ENCODE assay signal across 5 worm cellular contexts in the genomic region with DNA sequence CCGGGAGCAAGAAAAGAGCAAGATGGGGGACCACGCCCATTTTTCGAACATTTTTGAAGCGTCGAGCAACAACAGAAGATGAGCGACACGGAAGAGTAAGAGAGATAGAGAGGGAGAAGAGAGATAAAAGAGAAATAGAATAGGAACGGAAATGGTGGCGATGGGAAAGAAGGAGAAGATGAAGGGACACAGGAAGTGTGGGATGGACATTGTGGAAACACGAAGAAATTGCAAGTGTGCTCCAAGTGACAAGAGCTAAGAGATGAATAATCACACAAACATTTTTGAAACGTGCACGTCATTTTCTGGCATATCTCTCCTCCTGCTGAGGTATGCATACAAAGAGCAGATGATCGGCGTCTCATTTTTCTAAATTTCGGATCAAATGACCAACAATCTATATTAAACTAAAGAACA.
TF ChIP-seq lines count a peak whose summit lies in the region.

No protein-coding gene starts in this region.

TF ChIP-seq in whole organism, L1 larva, 84 proteins besides CTCF, POLR2A, EP300 and RAD21 (continued from another document and continues in another):
- TF ChIP-seq pqm-1 (tag; optimal IDR thresholded peaks at IDR 0.05; lab: Kevin White, UChicago) (no peak), ceh-90 (tag; optimal IDR thresholded peaks at IDR 0.05; lab: Kevin White, UChicago) (no peak), nhr-77 (tag; optimal IDR thresholded peaks at IDR 0.05; lab: Kevin White, UChicago) (no peak), jun-1 (tag; optimal IDR thresholded peaks at IDR 0.05; lab: Kevin White, UChicago) (no peak), nhr-71 (tag; optimal IDR thresholded peaks at IDR 0.05; lab: Kevin White, UChicago) (peak; percentile 33), lsy-2 (tag; optimal IDR thresholded peaks at IDR 0.05; lab: Kevin White, UChicago) (peak in 1 of 2 experiments; percentile 40), grh-1 (GFP tag; IDR thresholded peaks at IDR 0.05; lab: Robert Waterston, UW) (no peak), ceh-82 (tag; optimal IDR thresholded peaks at IDR 0.05; lab: Kevin White, UChicago) (peak in 1 of 3 experiments; percentile 22), nhr-19 (GFP tag; conservative IDR thresholded peaks at IDR 0.05; lab: Robert Waterston, UW) (no peak), vab-15 (tag; optimal IDR thresholded peaks at IDR 0.05; lab: Kevin White, UChicago) (no peak), nhr-76 (tag; optimal IDR thresholded peaks at IDR 0.05; lab: Kevin White, UChicago) (no peak), snpc-4 (tag; optimal IDR thresholded peaks at IDR 0.05; lab: Kevin White, UChicago) (peak; percentile 8), lin-13 (GFP tag; optimal IDR thresholded peaks at IDR 0.05; lab: Kevin White, UChicago) (no peak), nhr-90 (tag; optimal IDR thresholded peaks at IDR 0.05; lab: Kevin White, UChicago; ENCODE audit: poor library complexity) (no peak), fos-1 (tag; optimal IDR thresholded peaks at IDR 0.05; lab: Kevin White, UChicago) (no peak), efl-3 (GFP tag; optimal IDR thresholded peaks at IDR 0.05; lab: Kevin White, UChicago) (no peak), aha-1 (tag; optimal IDR thresholded peaks at IDR 0.05; lab: Kevin White, UChicago) (no peak), zag-1 (tag; optimal IDR thresholded peaks at IDR 0.05; lab: Kevin White, UChicago) (no peak), nhr-12 (tag; optimal IDR thresholded peaks at IDR 0.05; lab: Kevin White, UChicago) (no peak), nhr-20 (tag; optimal IDR thresholded peaks at IDR 0.05; lab: Kevin White, UChicago) (no peak), elt-2 (tag; optimal IDR thresholded peaks at IDR 0.05; lab: Kevin White, UChicago) (no peak), nhr-237 (tag; optimal IDR thresholded peaks at IDR 0.05; lab: Kevin White, UChicago) (no peak), sox-4 (tag; optimal IDR thresholded peaks at IDR 0.05; lab: Kevin White, UChicago) (no peak), ztf-4 (tag; optimal IDR thresholded peaks at IDR 0.05; lab: Kevin White, UChicago) (no peak), hlh-17 (GFP tag; optimal IDR thresholded peaks at IDR 0.05; lab: Kevin White, UChicago; ENCODE audit: borderline replicate concordance) (no peak), Y116A8C.19 (tag; optimal IDR thresholded peaks at IDR 0.05; lab: Kevin White, UChicago; ENCODE audit: borderline replicate concordance) (no peak)

TF ChIP-seq in whole organism, L2 larva, 48 proteins besides CTCF, POLR2A, EP300 and RAD21 (continued from another document and continues in another):
- TF ChIP-seq mab-5 (tag; optimal IDR thresholded peaks at IDR 0.05; lab: Kevin White, UChicago) (no peak), nhr-237 (tag; optimal IDR thresholded peaks at IDR 0.05; lab: Kevin White, UChicago) (no peak), gmeb-1 (tag; optimal IDR thresholded peaks at IDR 0.05; lab: Kevin White, UChicago) (no peak), snpc-4 (tag; optimal IDR thresholded peaks at IDR 0.05; lab: Kevin White, UChicago) (peak; percentile 29), nhr-21 (tag; optimal IDR thresholded peaks at IDR 0.05; lab: Kevin White, UChicago) (no peak), sma-9 (GFP tag; optimal IDR thresholded peaks at IDR 0.05; lab: Kevin White, UChicago) (peak; percentile 84), sma-9 (tag; optimal IDR thresholded peaks at IDR 0.05; lab: Kevin White, UChicago) (no peak), lin-13 (GFP tag; optimal IDR thresholded peaks at IDR 0.05; lab: Kevin White, UChicago) (peak; percentile 19), ceh-16 (tag; optimal IDR thresholded peaks at IDR 0.05; lab: Kevin White, UChicago) (no peak), lin-11 (tag; optimal IDR thresholded peaks at IDR 0.05; lab: Kevin White, UChicago) (no peak), nhr-23 (tag; optimal IDR thresholded peaks at IDR 0.05; lab: Kevin White, UChicago) (no peak), zag-1 (tag; optimal IDR thresholded peaks at IDR 0.05; lab: Kevin White, UChicago) (peak; percentile 15), fos-1 (tag; optimal IDR thresholded peaks at IDR 0.05; lab: Kevin White, UChicago) (no peak), lin-39 (tag; optimal IDR thresholded peaks at IDR 0.05; lab: Kevin White, UChicago) (no peak), ceh-82 (tag; optimal IDR thresholded peaks at IDR 0.05; lab: Kevin White, UChicago) (no peak), mbf-1 (tag; optimal IDR thresholded peaks at IDR 0.05; lab: Kevin White, UChicago) (no peak), ztf-1 (GFP tag; conservative IDR thresholded peaks at IDR 0.05; lab: Robert Waterston, UW) (no peak), unc-62 (GFP tag; optimal IDR thresholded peaks at IDR 0.05; lab: Kevin White, UChicago) (no peak), sma-3 (GFP tag; optimal IDR thresholded peaks at IDR 0.05; lab: Kevin White, UChicago) (no peak), C34F6.9 (tag; optimal IDR thresholded peaks at IDR 0.05; lab: Kevin White, UChicago) (peak; percentile 69), dmd-4 (tag; optimal IDR thresholded peaks at IDR 0.05; lab: Kevin White, UChicago) (no peak), nhr-11 (tag; optimal IDR thresholded peaks at IDR 0.05; lab: Kevin White, UChicago) (no peak), lsy-2 (tag; optimal IDR thresholded peaks at IDR 0.05; lab: Kevin White, UChicago) (peak in 1 of 2 experiments; percentile 58), nhr-129 (tag; optimal IDR thresholded peaks at IDR 0.05; lab: Kevin White, UChicago) (peak; percentile 38), mdl-1 (tag; optimal IDR thresholded peaks at IDR 0.05; lab: Kevin White, UChicago) (peak in 1 of 2 experiments; percentile 64), aly-2 (tag; optimal IDR thresholded peaks at IDR 0.05; lab: Kevin White, UChicago) (no peak), unc-55 (GFP tag; optimal IDR thresholded peaks at IDR 0.05; lab: Kevin White, UChicago) (peak; percentile 52)

TF ChIP-seq in whole organism, L3 larva, 47 proteins besides CTCF, POLR2A, EP300 and RAD21 (continued from another document):
- TF ChIP-seq nfya-1 (tag; optimal IDR thresholded peaks at IDR 0.05; lab: Kevin White, UChicago; ENCODE audit: insufficient read depth) (peak; percentile 70), ZK546.5 (tag; optimal IDR thresholded peaks at IDR 0.05; lab: Kevin White, UChicago) (no peak), fkh-2 (tag; optimal IDR thresholded peaks at IDR 0.05; lab: Kevin White, UChicago) (no peak), nhr-28 (tag; optimal IDR thresholded peaks at IDR 0.05; lab: Kevin White, UChicago) (no peak), lin-39 (tag; optimal IDR thresholded peaks at IDR 0.05; lab: Kevin White, UChicago) (peak; percentile 73), mdl-1 (tag; optimal IDR thresholded peaks at IDR 0.05; lab: Kevin White, UChicago) (no peak), egl-5 (tag; optimal IDR thresholded peaks at IDR 0.05; lab: Kevin White, UChicago) (peak; percentile 27), pha-4 (tag; optimal IDR thresholded peaks at IDR 0.05; lab: Kevin White, UChicago) (no peak), egl-27 (tag; optimal IDR thresholded peaks at IDR 0.05; lab: Kevin White, UChicago) (no peak), fkh-10 (GFP tag; optimal IDR thresholded peaks at IDR 0.05; lab: Kevin White, UChicago) (no peak), ceh-28 (tag; optimal IDR thresholded peaks at IDR 0.05; lab: Kevin White, UChicago) (no peak), nhr-11 (tag; optimal IDR thresholded peaks at IDR 0.05; lab: Kevin White, UChicago) (no peak)

TF ChIP-seq in whole organism, L4 larva, 104 proteins besides CTCF, POLR2A, EP300 and RAD21 (continued from another document and continues in another):
- peak; percentile 56 for TF ChIP-seq hlh-11 (tag; optimal IDR thresholded peaks at IDR 0.05; lab: Kevin White, UChicago)
- TF ChIP-seq mxl-3 (GFP tag; optimal IDR thresholded peaks at IDR 0.05; lab: Kevin White, UChicago): no peak
- no peak for TF ChIP-seq tra-1 (GFP tag; IDR thresholded peaks at IDR 0.05; lab: Robert Waterston, UW)
- no peak for TF ChIP-seq daf-12 (tag; optimal IDR thresholded peaks at IDR 0.05; lab: Kevin White, UChicago)
- peak; percentile 12 to 42 for TF ChIP-seq lsy-2 (tag; optimal IDR thresholded peaks at IDR 0.05; lab: Kevin White, UChicago)
- no peak for TF ChIP-seq zag-1 (tag; optimal IDR thresholded peaks at IDR 0.05; lab: Kevin White, UChicago)
- no peak for TF ChIP-seq nhr-41 (GFP tag; IDR thresholded peaks at IDR 0.05; lab: Robert Waterston, UW)
- TF ChIP-seq ZK337.2 (GFP tag; IDR thresholded peaks at IDR 0.05; lab: Robert Waterston, UW): no peak
- 0 out of 2 replicates have a peak, but pooled peaks have one; percentile 8 for TF ChIP-seq dmd-6 (GFP tag; IDR thresholded peaks at IDR 0.05; lab: Robert Waterston, UW)
- TF ChIP-seq daf-16 (GFP tag; optimal IDR thresholded peaks at IDR 0.05; lab: Kevin White, UChicago): peak in 1 of 2 experiments; percentile 27
- no peak for TF ChIP-seq daf-16 (tag; optimal IDR thresholded peaks at IDR 0.05; lab: Kevin White, UChicago)
- no peak for TF ChIP-seq arid-1 (GFP tag; conservative IDR thresholded peaks at IDR 0.05; lab: Robert Waterston, UW)
- no peak for TF ChIP-seq nhr-48 (tag; optimal IDR thresholded peaks at IDR 0.05; lab: Kevin White, UChicago)
- TF ChIP-seq set-16 (GFP tag; IDR thresholded peaks at IDR 0.05; lab: Robert Waterston, UW): no peak
- no peak for TF ChIP-seq nhr-76 (tag; optimal IDR thresholded peaks at IDR 0.05; lab: Kevin White, UChicago)
- no peak for TF ChIP-seq T26A8.4 (GFP tag; IDR thresholded peaks at IDR 0.05; lab: Robert Waterston, UW)
- no peak for TF ChIP-seq R02D3.7 (tag; optimal IDR thresholded peaks at IDR 0.05; lab: Kevin White, UChicago)
- TF ChIP-seq dve-1 (tag; optimal IDR thresholded peaks at IDR 0.05; lab: Kevin White, UChicago; ENCODE audit: insufficient read depth): no peak
- TF ChIP-seq F37D6.2 (tag; optimal IDR thresholded peaks at IDR 0.05; lab: Kevin White, UChicago): no peak
- no peak for TF ChIP-seq egl-27 (tag; optimal IDR thresholded peaks at IDR 0.05; lab: Kevin White, UChicago)
- no peak for TF ChIP-seq ztf-7 (tag; optimal IDR thresholded peaks at IDR 0.05; lab: Kevin White, UChicago)
- TF ChIP-seq lir-3 (tag; optimal IDR thresholded peaks at IDR 0.05; lab: Kevin White, UChicago): no peak
- no peak for TF ChIP-seq saeg-2 (GFP tag; IDR thresholded peaks at IDR 0.05; lab: Robert Waterston, UW)
- TF ChIP-seq madf-9 (GFP tag; conservative IDR thresholded peaks at IDR 0.05; lab: Robert Waterston, UW): no peak
- TF ChIP-seq snpc-1.2 (GFP tag; IDR thresholded peaks at IDR 0.05; lab: Robert Waterston, UW): no peak
- TF ChIP-seq lin-13 (GFP tag; optimal IDR thresholded peaks at IDR 0.05; lab: Kevin White, UChicago): no peak
- TF ChIP-seq Y5F2A.4 (GFP tag; optimal IDR thresholded peaks at IDR 0.05; lab: Kevin White, UChicago): no peak
- TF ChIP-seq zfp-2 (tag; optimal IDR thresholded peaks at IDR 0.05; lab: Kevin White, UChicago): no peak
- no peak for TF ChIP-seq ceh-32 (tag; optimal IDR thresholded peaks at IDR 0.05; lab: Kevin White, UChicago; ENCODE audit: poor library complexity)
- TF ChIP-seq ceh-44 (GFP tag; IDR thresholded peaks at IDR 0.05; lab: Robert Waterston, UW): no peak
- no peak for TF ChIP-seq dmd-8 (GFP tag; IDR thresholded peaks at IDR 0.05; lab: Robert Waterston, UW)
- TF ChIP-seq unc-62 (GFP tag; optimal IDR thresholded peaks at IDR 0.05 in 1 of 2; lab: Kevin White, UChicago): peak in 1 of 2 experiments; percentile 99
- TF ChIP-seq unc-62 (tag; optimal IDR thresholded peaks at IDR 0.05; lab: Kevin White, UChicago): no peak
- no peak for TF ChIP-seq spr-1 (tag; optimal IDR thresholded peaks at IDR 0.05; lab: Kevin White, UChicago)
- no peak for TF ChIP-seq D1046.2 (GFP tag; IDR thresholded peaks at IDR 0.05; lab: Robert Waterston, UW)
- no peak for TF ChIP-seq dpl-1 (GFP tag; optimal IDR thresholded peaks at IDR 0.05; lab: Kevin White, UChicago)
- TF ChIP-seq hlh-30 (tag; optimal IDR thresholded peaks at IDR 0.05; lab: Kevin White, UChicago; ENCODE audit: insufficient read depth): peak; percentile 40

TF ChIP-seq in whole organism, late embryonic, 69 proteins besides CTCF, POLR2A, EP300 and RAD21 (continued from another document):
- TF ChIP-seq che-1 (tag; optimal IDR thresholded peaks at IDR 0.05; lab: Kevin White, UChicago) (no peak), ceh-34 (tag; optimal IDR thresholded peaks at IDR 0.05; lab: Kevin White, UChicago) (peak; percentile 70), elt-2 (tag; optimal IDR thresholded peaks at IDR 0.05; lab: Kevin White, UChicago) (no peak), pag-3 (tag; optimal IDR thresholded peaks at IDR 0.05; lab: Kevin White, UChicago; ENCODE audit: borderline replicate concordance) (no peak), fkh-10 (GFP tag; optimal IDR thresholded peaks at IDR 0.05; lab: Kevin White, UChicago) (no peak), ref-2 (tag; optimal IDR thresholded peaks at IDR 0.05; lab: Kevin White, UChicago) (no peak), fax-1 (tag; optimal IDR thresholded peaks at IDR 0.05; lab: Kevin White, UChicago) (no peak), hlh-13 (GFP tag; optimal IDR thresholded peaks at IDR 0.05; lab: Kevin White, UChicago) (no peak), ceh-30 (tag; optimal IDR thresholded peaks at IDR 0.05; lab: Kevin White, UChicago) (no peak), nhr-232 (tag; optimal IDR thresholded peaks at IDR 0.05; lab: Kevin White, UChicago) (no peak), ceh-31 (tag; optimal IDR thresholded peaks at IDR 0.05; lab: Kevin White, UChicago) (peak; percentile 30), ahr-1 (tag; optimal IDR thresholded peaks at IDR 0.05; lab: Kevin White, UChicago) (no peak), ceh-48 (tag; optimal IDR thresholded peaks at IDR 0.05; lab: Kevin White, UChicago) (no peak), lin-11 (tag; optimal IDR thresholded peaks at IDR 0.05; lab: Kevin White, UChicago) (no peak), hlh-30 (tag; optimal IDR thresholded peaks at IDR 0.05; lab: Kevin White, UChicago; ENCODE audit: insufficient read depth) (no peak), unc-55 (GFP tag; optimal IDR thresholded peaks at IDR 0.05; lab: Kevin White, UChicago) (peak; percentile 68), fkh-6 (tag; optimal IDR thresholded peaks at IDR 0.05; lab: Kevin White, UChicago) (no peak), nfya-1 (tag; optimal IDR thresholded peaks at IDR 0.05; lab: Kevin White, UChicago) (peak; percentile 10), ceh-6 (GFP tag; optimal IDR thresholded peaks at IDR 0.05; lab: Kevin White, UChicago) (no peak), sox-2 (GFP tag; IDR thresholded peaks at IDR 0.05; lab: Robert Waterston, UW) (no peak), ceh-14 (tag; optimal IDR thresholded peaks at IDR 0.05; lab: Kevin White, UChicago) (no peak), K09A11.1 (tag; optimal IDR thresholded peaks at IDR 0.05; lab: Kevin White, UChicago; ENCODE audit: insufficient read depth) (no peak), nhr-11 (tag; optimal IDR thresholded peaks at IDR 0.05; lab: Kevin White, UChicago) (no peak), rnt-1 (tag; optimal IDR thresholded peaks at IDR 0.05; lab: Kevin White, UChicago) (peak; percentile 68), hlh-15 (tag; optimal IDR thresholded peaks at IDR 0.05; lab: Kevin White, UChicago) (no peak), madf-2 (tag; optimal IDR thresholded peaks at IDR 0.05; lab: Kevin White, UChicago) (no peak), ceh-22 (tag; optimal IDR thresholded peaks at IDR 0.05; lab: Kevin White, UChicago) (no peak), dve-1 (tag; optimal IDR thresholded peaks at IDR 0.05; lab: Kevin White, UChicago) (no peak), zip-5 (tag; optimal IDR thresholded peaks at IDR 0.05; lab: Kevin White, UChicago) (no peak), mec-3 (tag; optimal IDR thresholded peaks at IDR 0.05; lab: Kevin White, UChicago; ENCODE audit: borderline replicate concordance) (no peak), pax-1 (tag; optimal IDR thresholded peaks at IDR 0.05; lab: Kevin White, UChicago) (no peak), ceh-18 (tag; optimal IDR thresholded peaks at IDR 0.05; lab: Kevin White, UChicago) (peak; percentile 78)
